Worm (Caenorhabditis elegans): ENCODE results near the gene F54H5.3.

- TF ChIP-seq aha-1 (tag; optimal IDR thresholded peaks at IDR 0.05) (no peak), ztf-11 (tag; optimal IDR thresholded peaks at IDR 0.05) (no peak), aly-2 (tag; optimal IDR thresholded peaks at IDR 0.05) (no peak)
These were observed 48.3 kb upstream of the F54H5.3 start, which contains the start of gene sra-28 for ce11 chrII:6573677-6574076.
